Worm (Caenorhabditis elegans) whole organism, L3 larva: ENCODE measurements around the gene plc-4.

ENCODE experiments used
- R02D3.7 ChIP-seq: fragments of 150-350 bp; optimal IDR thresholded peaks from 2 replicates; lab custom pipeline; 2014; ENCODE audit warnings: missing biosample characterization, missing genetic modification characterization
- ZK546.5 ChIP-seq: sonication (generic microtip); optimal IDR thresholded peaks from 2 replicates; lab custom pipeline; 2017; ENCODE audit warnings: missing biosample characterization, missing genetic modification characterization
- aly-2 ChIP-seq: fragments of 150-350 bp; optimal IDR thresholded peaks from 2 replicates; lab custom pipeline; 2014; ENCODE audit warnings: missing biosample characterization, missing genetic modification characterization
- ama-1 ChIP-seq: fragments of 150-350 bp; optimal IDR thresholded peaks from 2 replicates; lab custom pipeline; 2018
- ceh-16 ChIP-seq: sonication (generic microtip); optimal IDR thresholded peaks from 2 replicates; lab custom pipeline; 2017; ENCODE audit warnings: missing biosample characterization, missing genetic modification characterization
- ceh-28 ChIP-seq: fragments of 150-350 bp; optimal IDR thresholded peaks from 2 replicates; lab custom pipeline; 2014; ENCODE audit warnings: missing biosample characterization, missing genetic modification reagents, missing genetic modification characterization
- ceh-82 ChIP-seq: fragments of 150-350 bp; optimal IDR thresholded peaks from 2 replicates; lab custom pipeline; 2014; ENCODE audit warnings: missing biosample characterization, missing genetic modification characterization
- ceh-9 ChIP-seq: sonication (generic microtip); optimal IDR thresholded peaks from 2 replicates; lab custom pipeline; 2018; ENCODE audit warnings: missing biosample characterization, missing genetic modification characterization
- daf-12 ChIP-seq: fragments of 150-350 bp; optimal IDR thresholded peaks from 2 replicates; lab custom pipeline; 2014; ENCODE audit warnings: missing biosample characterization, missing genetic modification reagents, missing genetic modification characterization
- egl-27 ChIP-seq: sonication (generic microtip); optimal IDR thresholded peaks from 4 replicates; lab custom pipeline; 2017; ENCODE audit warnings: missing biosample characterization, missing genetic modification reagents, missing genetic modification characterization
- elt-1 ChIP-seq: fragments of 150-350 bp; optimal IDR thresholded peaks from 2 replicates; lab custom pipeline; 2014; ENCODE audit warnings: missing biosample characterization, missing genetic modification characterization
- elt-2 ChIP-seq: sonication (generic microtip); optimal IDR thresholded peaks from 2 replicates; lab custom pipeline; 2016; ENCODE audit warnings: missing genetic modification reagents, mild to moderate bottlenecking, missing genetic modification characterization, missing compliant biosample characterization
- elt-3 ChIP-seq, 3 experiments: fragments of 150-350 bp in 1 of 3; sonication (generic microtip) in 2 of 3; optimal IDR thresholded peaks; 2 replicates in 2 of 3; 4 replicates in 1 of 3; lab custom pipeline; 2014 to 2017; ENCODE audit warnings: missing biosample characterization in 3 of 3, missing genetic modification characterization in 3 of 3
- eor-1 ChIP-seq, 2 experiments: fragments of 150-350 bp; optimal IDR thresholded peaks; 2 replicates each; lab custom pipeline; 2014 to 2018; ENCODE audit warnings: missing biosample characterization in 2 of 2, missing genetic modification characterization in 2 of 2
- fkh-10 ChIP-seq: sonication (generic microtip); optimal IDR thresholded peaks from 2 replicates; lab custom pipeline; 2017; ENCODE audit warnings: missing biosample characterization, missing genetic modification reagents, missing genetic modification characterization
- fos-1 ChIP-seq: fragments of 150-350 bp; optimal IDR thresholded peaks from 2 replicates; lab custom pipeline; 2014; ENCODE audit warnings: missing biosample characterization, missing genetic modification characterization
- hmg-11 ChIP-seq: sonication (generic microtip); optimal IDR thresholded peaks from 2 replicates; lab custom pipeline; 2016; ENCODE audit warnings: missing genetic modification characterization, missing compliant biosample characterization
- jun-1 ChIP-seq: fragments of 150-350 bp; optimal IDR thresholded peaks from 2 replicates; lab custom pipeline; 2014; ENCODE audit warnings: missing biosample characterization, missing genetic modification reagents, missing genetic modification characterization
- lin-15B ChIP-seq: fragments of 150-350 bp; optimal IDR thresholded peaks from 2 replicates; lab custom pipeline; 2014; ENCODE audit warnings: missing biosample characterization, missing genetic modification characterization
- lin-39 ChIP-seq: fragments of 150-350 bp; optimal IDR thresholded peaks from 2 replicates; lab custom pipeline; 2018; ENCODE audit warnings: missing biosample characterization, missing genetic modification reagents, missing genetic modification characterization
- lsy-12 ChIP-seq: sonication (generic microtip); optimal IDR thresholded peaks from 2 replicates; lab custom pipeline; 2016; ENCODE audit warnings: mild to moderate bottlenecking, missing genetic modification characterization, missing compliant biosample characterization
- mdl-1 ChIP-seq: fragments of 150-350 bp; optimal IDR thresholded peaks from 2 replicates; lab custom pipeline; 2014; ENCODE audit warnings: missing biosample characterization, missing genetic modification characterization
- mml-1 ChIP-seq: fragments of 150-350 bp; sonication (generic microtip); optimal IDR thresholded peaks from 3 replicates; lab custom pipeline; 2014; ENCODE audit warnings: missing biosample characterization, missing genetic modification characterization
- nfya-1 ChIP-seq: sonication (generic microtip); optimal IDR thresholded peaks from 2 replicates; lab custom pipeline; 2017; ENCODE audit warnings: missing genetic modification characterization, mild to moderate bottlenecking, missing compliant biosample characterization, antibody characterized with exemption, moderate library complexity; ENCODE audit not compliant: insufficient read depth
- nhr-11 ChIP-seq: fragments of 150-350 bp; optimal IDR thresholded peaks from 2 replicates; lab custom pipeline; 2014; ENCODE audit warnings: missing biosample characterization, missing genetic modification characterization
- nhr-12 ChIP-seq: fragments of 150-350 bp; optimal IDR thresholded peaks from 2 replicates; lab custom pipeline; 2014; ENCODE audit warnings: missing biosample characterization, missing genetic modification characterization
- nhr-23 ChIP-seq: fragments of 150-350 bp; optimal IDR thresholded peaks from 2 replicates; lab custom pipeline; 2014; ENCODE audit warnings: missing biosample characterization, missing genetic modification reagents, missing genetic modification characterization
- nhr-25 ChIP-seq: sonication (generic microtip); optimal IDR thresholded peaks from 2 replicates; lab custom pipeline; 2017; ENCODE audit warnings: missing biosample characterization, missing genetic modification characterization
- nhr-28 ChIP-seq: fragments of 150-350 bp; optimal IDR thresholded peaks from 2 replicates; lab custom pipeline; 2014; ENCODE audit warnings: missing biosample characterization, missing genetic modification characterization
- nhr-43 ChIP-seq: sonication (generic microtip); optimal IDR thresholded peaks from 2 replicates; lab custom pipeline; 2016; ENCODE audit warnings: mild to moderate bottlenecking, missing genetic modification characterization, missing compliant biosample characterization; ENCODE audit not compliant: poor library complexity, severe bottlenecking
- nhr-67 ChIP-seq: fragments of 150-350 bp; optimal IDR thresholded peaks from 2 replicates; lab custom pipeline; 2014; ENCODE audit warnings: missing biosample characterization, missing genetic modification characterization
- nhr-76 ChIP-seq: fragments of 150-350 bp; sonication (generic microtip); optimal IDR thresholded peaks from 5 replicates; lab custom pipeline; 2014; ENCODE audit warnings: missing biosample characterization, missing genetic modification characterization
- nhr-77 ChIP-seq: fragments of 150-350 bp; optimal IDR thresholded peaks from 2 replicates; lab custom pipeline; 2014; ENCODE audit warnings: missing biosample characterization, missing genetic modification characterization
- pha-4 ChIP-seq: fragments of 150-350 bp; optimal IDR thresholded peaks from 2 replicates; lab custom pipeline; 2014; ENCODE audit warnings: missing biosample characterization, missing genetic modification reagents, missing genetic modification characterization
- pqm-1 ChIP-seq: fragments of 150-350 bp; optimal IDR thresholded peaks from 2 replicates; lab custom pipeline; 2017; ENCODE audit warnings: missing biosample characterization, missing genetic modification characterization, inconsistent platforms
- sea-2 ChIP-seq: fragments of 150-350 bp; sonication (generic microtip); optimal IDR thresholded peaks from 4 replicates; lab custom pipeline; 2014; ENCODE audit warnings: missing biosample characterization, missing genetic modification reagents, missing genetic modification characterization
- snpc-4 ChIP-seq: fragments of 150-350 bp; optimal IDR thresholded peaks from 2 replicates; lab custom pipeline; 2014; ENCODE audit warnings: missing biosample characterization, missing genetic modification characterization
- tbx-2 ChIP-seq: sonication (generic microtip); optimal IDR thresholded peaks from 2 replicates; lab custom pipeline; 2016; ENCODE audit warnings: mild to moderate bottlenecking, missing genetic modification characterization, missing compliant biosample characterization
- unc-39 ChIP-seq: sonication (generic microtip); optimal IDR thresholded peaks from 4 replicates; lab custom pipeline; 2017; ENCODE audit warnings: missing biosample characterization, missing genetic modification characterization
- unc-62 ChIP-seq: fragments of 150-350 bp; sonication (generic microtip); optimal IDR thresholded peaks from 4 replicates; lab custom pipeline; 2014; ENCODE audit warnings: missing biosample characterization, missing genetic modification reagents, missing genetic modification characterization
- zag-1 ChIP-seq: fragments of 150-350 bp; optimal IDR thresholded peaks from 2 replicates; lab custom pipeline; 2014; ENCODE audit warnings: missing biosample characterization, missing genetic modification characterization
- ztf-11 ChIP-seq: fragments of 150-350 bp; optimal IDR thresholded peaks from 2 replicates; lab custom pipeline; 2014; ENCODE audit warnings: missing biosample characterization, missing genetic modification characterization
- ztf-4 ChIP-seq: fragments of 150-350 bp; optimal IDR thresholded peaks from 2 replicates; lab custom pipeline; 2014; ENCODE audit warnings: missing biosample characterization, missing genetic modification characterization

The plc-4 gene

DNA sequence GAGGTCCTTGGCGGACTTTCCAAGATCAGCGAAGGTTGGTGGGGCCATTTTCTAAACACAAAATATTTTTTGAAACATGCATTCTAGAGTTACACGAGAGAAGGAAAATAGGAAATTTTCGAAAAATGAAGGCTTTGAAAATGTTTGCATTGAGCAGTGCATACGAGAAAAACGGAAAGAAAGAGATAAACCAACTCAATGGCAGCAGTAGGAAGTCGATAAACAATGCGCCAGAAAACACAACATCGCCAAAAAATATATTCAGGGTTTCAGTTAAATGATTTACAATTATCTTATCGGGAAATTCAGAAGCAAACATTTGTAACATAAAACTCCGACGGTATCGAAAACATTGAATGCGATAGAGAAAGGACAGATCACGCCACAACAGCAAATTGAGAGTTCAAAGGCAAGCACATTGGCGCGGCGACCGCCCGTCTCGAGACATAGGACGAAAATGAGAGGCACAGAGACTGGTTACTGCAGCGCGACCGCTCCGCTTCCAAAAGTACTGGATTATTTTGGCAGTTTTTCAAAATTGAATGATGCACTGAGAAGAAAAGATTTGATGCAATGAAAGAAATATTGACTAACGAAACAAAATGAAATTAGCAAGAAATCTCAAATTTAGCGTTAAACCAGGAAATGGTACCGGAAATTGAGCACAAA, 4.5 kb downstream of the plc-4 start, which contains the start of the genes vdac-1 and R05G6.5 (continued):
- TF ChIP-seq nhr-43 (peak; percentile 77), mml-1 (tag; lab: Kevin White, UChicago) (no peak), nhr-67 (no peak), unc-62 (GFP tag; lab: Kevin White, UChicago) (peak; percentile 18), ama-1 (lab: Kevin White, UChicago) (no peak), zag-1 (tag; lab: Kevin White, UChicago) (no peak), lin-15B (peak; percentile 90), elt-2 (tag; lab: Kevin White, UChicago) (peak; percentile 87), lsy-12 (tag; lab: Kevin White, UChicago) (peak; percentile 66), ZK546.5 (tag; lab: Kevin White, UChicago) (no peak), nhr-11 (tag; lab: Kevin White, UChicago) (no peak), fkh-10 (GFP tag; lab: Kevin White, UChicago) (no peak), aly-2 (tag; lab: Kevin White, UChicago) (no peak), ceh-28 (peak; percentile 42), jun-1 (peak; percentile 81), ceh-16 (tag; lab: Kevin White, UChicago) (no peak), nhr-77 (no peak)
- TF ChIP-seq, all 47 proteins: peak for 20

DNA sequence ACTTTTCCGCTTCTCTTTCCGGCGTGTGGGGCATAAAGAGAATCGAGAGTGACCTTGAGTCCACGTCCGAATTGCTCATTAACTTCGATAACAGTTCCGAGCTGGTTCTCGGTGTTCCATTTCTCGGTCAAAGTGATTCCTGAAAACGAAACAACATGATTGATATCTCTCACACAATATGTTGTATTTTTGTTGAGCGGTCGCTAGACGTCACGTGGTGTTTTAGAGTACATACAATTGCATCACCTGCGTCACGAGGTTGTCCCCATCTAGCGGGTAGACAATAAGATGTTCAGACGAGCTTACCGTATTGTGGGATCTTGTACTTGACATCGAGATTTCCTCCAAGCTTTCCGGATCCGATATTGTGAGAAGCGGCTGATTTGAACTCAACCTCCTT, 5.2 kb downstream of the plc-4 start:
- TF ChIP-seq daf-12: no peak
- peak; percentile 66 for TF ChIP-seq pha-4 (tag; lab: Kevin White, UChicago)
- TF ChIP-seq ama-1 (lab: Kevin White, UChicago): peak; percentile 83
- TF ChIP-seq ceh-16 (tag; lab: Kevin White, UChicago): no peak
- TF ChIP-seq lin-15B: peak; percentile 23
- peak; percentile 52 for TF ChIP-seq nhr-43
- peak; percentile 29 for TF ChIP-seq nhr-23 (tag; lab: Kevin White, UChicago)
- TF ChIP-seq elt-2 (tag; lab: Kevin White, UChicago): peak; percentile 37
- peak; percentile 33 for TF ChIP-seq nhr-25 (tag; lab: Kevin White, UChicago)

DNA sequence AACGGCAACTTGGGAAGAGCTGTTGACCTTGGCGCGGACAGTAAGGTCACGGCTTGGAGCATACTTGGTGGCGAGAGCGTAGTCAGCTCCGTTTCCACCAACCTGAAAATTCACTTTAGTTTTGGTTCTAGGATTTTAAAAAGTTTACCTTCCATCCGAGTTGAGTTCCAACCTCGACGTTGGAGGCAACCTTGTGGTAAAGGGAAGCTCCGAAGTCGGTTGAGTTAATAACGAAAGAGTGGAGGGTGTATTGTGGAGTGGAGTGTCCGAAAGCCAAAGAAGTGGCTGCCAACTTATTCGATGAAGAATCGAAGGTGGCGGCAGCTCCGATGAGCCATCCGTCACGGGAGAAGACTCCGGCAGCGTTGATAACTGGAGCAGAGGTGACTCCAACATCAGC, 5.8 kb downstream of the plc-4 start:
- TF ChIP-seq nhr-11 (tag; lab: Kevin White, UChicago) (no peak), nhr-43 (no peak)

ce11 chrIV:7505866-7506488, 6.5 kb downstream of the plc-4 start:
- TF ChIP-seq ztf-11 (tag; lab: Kevin White, UChicago) (no peak), unc-39 (tag; lab: Kevin White, UChicago) (no peak), ama-1 (lab: Kevin White, UChicago) (peak; percentile 95), nhr-25 (tag; lab: Kevin White, UChicago) (no peak), snpc-4 (tag; lab: Kevin White, UChicago) (no peak), elt-1 (tag; lab: Kevin White, UChicago) (no peak), mml-1 (tag; lab: Kevin White, UChicago) (no peak), ztf-4 (no peak), tbx-2 (tag; lab: Kevin White, UChicago) (no peak), nhr-28 (tag; lab: Kevin White, UChicago) (no peak), ceh-28 (no peak), eor-1 (tag; optimal IDR thresholded peaks at IDR 0.05; lab: Kevin White, UChicago) (no peak), hmg-11 (tag; lab: Kevin White, UChicago) (no peak), daf-12 (no peak), lsy-12 (tag; lab: Kevin White, UChicago) (peak; percentile 48), egl-27 (no peak), ZK546.5 (tag; lab: Kevin White, UChicago) (no peak), elt-2 (tag; lab: Kevin White, UChicago) (peak; percentile 38), nhr-77 (no peak), lin-39 (tag; lab: Kevin White, UChicago) (peak; percentile 25), pqm-1 (tag; lab: Kevin White, UChicago) (peak; percentile 4), fkh-10 (GFP tag; lab: Kevin White, UChicago) (no peak), ceh-82 (no peak), jun-1 (no peak), fos-1 (tag; lab: Kevin White, UChicago) (no peak), mdl-1 (no peak), zag-1 (tag; lab: Kevin White, UChicago) (no peak), nhr-76 (tag; lab: Kevin White, UChicago) (no peak), pha-4 (tag; lab: Kevin White, UChicago) (peak; percentile 65), nhr-43 (peak; percentile 54), ceh-16 (tag; lab: Kevin White, UChicago) (no peak), nhr-11 (tag; lab: Kevin White, UChicago) (no peak), unc-62 (GFP tag; lab: Kevin White, UChicago) (no peak), nfya-1 (tag; lab: Kevin White, UChicago) (no peak), nhr-12 (tag; lab: Kevin White, UChicago) (no peak), R02D3.7 (peak; percentile 30), lin-15B (no peak), elt-3 (tag; optimal IDR thresholded peaks at IDR 0.05; lab: Kevin White, UChicago) (no peak), sea-2 (GFP tag; lab: Kevin White, UChicago) (no peak), ceh-9 (no peak)
